Fruit fly (Drosophila melanogaster): Measurements from ENCODE around the gene myd.
A peak's percentile ranks its signal among the peaks of the same experiment; 100 is the strongest.

myd gene

DNA sequence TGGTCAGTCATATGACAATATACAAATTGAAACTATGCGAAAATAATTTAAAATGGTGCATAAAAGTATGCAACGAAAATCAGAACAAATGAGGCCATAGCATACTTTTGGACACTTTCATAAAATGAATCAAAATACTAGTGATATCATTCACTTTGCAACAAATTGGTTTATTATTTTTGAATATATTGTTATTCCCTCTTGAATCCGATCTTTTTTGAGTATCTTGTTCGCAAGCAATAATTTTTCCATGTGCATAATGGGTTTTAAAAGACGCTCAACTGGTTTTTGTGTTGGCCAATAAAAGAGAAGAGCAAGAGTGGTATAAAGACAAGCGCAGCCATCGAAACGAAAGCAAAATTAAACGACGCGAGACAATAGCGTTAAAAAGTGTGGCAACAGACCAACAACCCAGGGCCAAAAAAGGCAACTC, 7.3 kb downstream of the myd start (continued):
- TF ChIP-seq Gug (GFP tag; IDR thresholded peaks at IDR 0.05) (no peak), trh (GFP tag; optimal IDR thresholded peaks at IDR 0.05) (no peak), CG13296 (GFP tag; optimal IDR thresholded peaks at IDR 0.05) (peak; percentile 44), HmgZ (tag; optimal IDR thresholded peaks at IDR 0.05) (no peak), CG11456 (GFP tag; IDR thresholded peaks at IDR 0.05) (no peak), grau (tag; optimal IDR thresholded peaks at IDR 0.05) (peak; percentile 48), abd-A (tag; optimal IDR thresholded peaks at IDR 0.05) (peak; percentile 15), otp (GFP tag; IDR thresholded peaks at IDR 0.05) (no peak), CG8924 (tag; optimal IDR thresholded peaks at IDR 0.05) (peak; percentile 31), CG15011 (GFP tag; optimal IDR thresholded peaks at IDR 0.05) (no peak), Hr51 (GFP tag; optimal IDR thresholded peaks at IDR 0.05) (peak in 1 of 2 experiments; percentile 65), ci (GFP tag; IDR thresholded peaks at IDR 0.05) (no peak), CG10321 (GFP tag; IDR thresholded peaks at IDR 0.05) (no peak), Hr3 (GFP tag; optimal IDR thresholded peaks at IDR 0.05) (no peak), Opbp (GFP tag; IDR thresholded peaks at IDR 0.05; ENCODE audit: partially characterized antibody) (no peak), knrl (GFP tag; IDR thresholded peaks at IDR 0.05; ENCODE audit: partially characterized antibody) (no peak), CG31365 (tag; optimal IDR thresholded peaks at IDR 0.05) (no peak), danr (GFP tag; IDR thresholded peaks at IDR 0.05) (no peak), ase (GFP tag; IDR thresholded peaks at IDR 0.05) (no peak), CG12942 (GFP tag; optimal IDR thresholded peaks at IDR 0.05) (no peak), CG6254 (GFP tag; optimal IDR thresholded peaks at IDR 0.05) (no peak), ato (GFP tag; IDR thresholded peaks at IDR 0.05; ENCODE audit: partially characterized antibody) (no peak), CG2129 (GFP tag; IDR thresholded peaks at IDR 0.05; ENCODE audit: partially characterized antibody) (no peak), NfI (GFP tag; optimal IDR thresholded peaks at IDR 0.05) (peak; percentile 30), CG8290 (GFP tag; optimal IDR thresholded peaks at IDR 0.05) (peak; percentile 98), CG8290 (tag; optimal IDR thresholded peaks at IDR 0.05) (peak; percentile 76 to 100), Dp (GFP tag; optimal IDR thresholded peaks at IDR 0.05) (no peak), TFAM (GFP tag; optimal IDR thresholded peaks at IDR 0.05) (no peak), so (GFP tag; IDR thresholded peaks at IDR 0.05) (no peak), pzg (GFP tag; optimal IDR thresholded peaks at IDR 0.05) (no peak), dimm (GFP tag; IDR thresholded peaks at IDR 0.05) (no peak), cas (GFP tag; IDR thresholded peaks at IDR 0.05) (no peak), CG3281 (GFP tag; optimal IDR thresholded peaks at IDR 0.05) (no peak), ara (GFP tag; IDR thresholded peaks at IDR 0.05) (no peak), Eip74EF (GFP tag; optimal IDR thresholded peaks at IDR 0.05) (no peak), CG11723 (GFP tag; optimal IDR thresholded peaks at IDR 0.05) (no peak), YL-1 (GFP tag; optimal IDR thresholded peaks at IDR 0.05) (no peak), sd (tag; optimal IDR thresholded peaks at IDR 0.05) (no peak), dati (GFP tag; IDR thresholded peaks at IDR 0.05) (no peak), gro (GFP tag; optimal IDR thresholded peaks at IDR 0.05) (no peak), cwo (GFP tag; optimal IDR thresholded peaks at IDR 0.05) (no peak), Sry-β (GFP tag; optimal IDR thresholded peaks at IDR 0.05) (no peak), yki (optimal IDR thresholded peaks at IDR 0.05) (no peak), CG7745 (tag; optimal IDR thresholded peaks at IDR 0.05) (no peak), lov (optimal IDR thresholded peaks at IDR 0.05) (no peak), lov (GFP tag; IDR thresholded peaks at IDR 0.05) (no peak), CG11093 (GFP tag; IDR thresholded peaks at IDR 0.05) (no peak), CG8944 (GFP tag; optimal IDR thresholded peaks at IDR 0.05) (no peak), ap (GFP tag; IDR thresholded peaks at IDR 0.05) (no peak), BEAF-32 (GFP tag; optimal IDR thresholded peaks at IDR 0.05) (no peak), CTCF (GFP tag; optimal IDR thresholded peaks at IDR 0.05) (no peak), shn (GFP tag; optimal IDR thresholded peaks at IDR 0.05) (no peak), schlank (tag; optimal IDR thresholded peaks at IDR 0.05) (no peak)
